Worm (Caenorhabditis elegans) whole organism, young adult: ENCODE measurements around the gene fbxa-141.

Experiments
- B0336.3 ChIP-seq: fragments of 200-800 bp; sonication (Bioruptor generic); IDR thresholded peaks from 2 replicates; pipeline ENCODE4 v1.3.6; 2022; ENCODE audit warnings: missing genetic modification characterization, missing compliant biosample characterization
- F52B5.7 ChIP-seq: sonication (generic microtip); optimal IDR thresholded peaks from 2 replicates; lab custom pipeline; 2016; ENCODE audit warnings: mild to moderate bottlenecking, missing genetic modification characterization, missing compliant biosample characterization
- fkh-3 ChIP-seq: sonication (generic microtip); optimal IDR thresholded peaks from 2 replicates; lab custom pipeline; 2016; ENCODE audit warnings: mild to moderate bottlenecking, missing genetic modification characterization, missing compliant biosample characterization
- nhr-80 ChIP-seq: sonication (generic microtip); optimal IDR thresholded peaks from 2 replicates; lab custom pipeline; 2016; ENCODE audit warnings: missing genetic modification characterization, missing compliant biosample characterization

ce11 chrX:14478193-14478592, 34.5 kb downstream of the fbxa-141 start:
- TF ChIP-seq nhr-80 (tag; lab: Kevin White, UChicago): no peak
- TF ChIP-seq B0336.3: no peak
- TF ChIP-seq F52B5.7 (tag; lab: Kevin White, UChicago): no peak
- no peak for TF ChIP-seq fkh-3
